Worm (Caenorhabditis elegans) whole organism, L3 larva: ENCODE data around the gene myo-5.

Experiments used
- egl-27 ChIP-seq: sonication (generic microtip); optimal IDR thresholded peaks from 4 replicates; lab custom pipeline; 2017; ENCODE audit warnings: missing biosample characterization, missing genetic modification reagents, missing genetic modification characterization
- elt-2 ChIP-seq: sonication (generic microtip); optimal IDR thresholded peaks from 2 replicates; lab custom pipeline; 2016; ENCODE audit warnings: missing genetic modification reagents, mild to moderate bottlenecking, missing genetic modification characterization, missing compliant biosample characterization
- lin-39 ChIP-seq: fragments of 150-350 bp; optimal IDR thresholded peaks from 2 replicates; lab custom pipeline; 2018; ENCODE audit warnings: missing biosample characterization, missing genetic modification reagents, missing genetic modification characterization
- ztf-11 ChIP-seq: fragments of 150-350 bp; optimal IDR thresholded peaks from 2 replicates; lab custom pipeline; 2014; ENCODE audit warnings: missing biosample characterization, missing genetic modification characterization

- no peak for TF ChIP-seq egl-27 (tag; lab: Kevin White, UChicago)
- TF ChIP-seq ztf-11: no peak
- no peak for TF ChIP-seq lin-39 (tag; lab: Kevin White, UChicago)
- no peak for TF ChIP-seq elt-2
Measured at ce11 chrV:8144515-8144914, 35.7 kb downstream of the myo-5 start.
